Worm (Caenorhabditis elegans): ENCODE data around the gene Y38H6C.9.

ce11 chrV:20486549-20486948 is 35.5 kb downstream of the Y38H6C.9 start:
- TF ChIP-seq aly-2 (tag; optimal IDR thresholded peaks at IDR 0.05) (no peak), jun-1 (tag; optimal IDR thresholded peaks at IDR 0.05) (no peak), nhr-237 (tag; optimal IDR thresholded peaks at IDR 0.05) (no peak), elt-3 (tag; optimal IDR thresholded peaks at IDR 0.05) (no peak), ceh-28 (tag; optimal IDR thresholded peaks at IDR 0.05) (no peak), elt-2 (tag; optimal IDR thresholded peaks at IDR 0.05) (no peak)
